Fruit fly (Drosophila melanogaster): ENCODE data around the gene cnc.

The cnc gene

DNA sequence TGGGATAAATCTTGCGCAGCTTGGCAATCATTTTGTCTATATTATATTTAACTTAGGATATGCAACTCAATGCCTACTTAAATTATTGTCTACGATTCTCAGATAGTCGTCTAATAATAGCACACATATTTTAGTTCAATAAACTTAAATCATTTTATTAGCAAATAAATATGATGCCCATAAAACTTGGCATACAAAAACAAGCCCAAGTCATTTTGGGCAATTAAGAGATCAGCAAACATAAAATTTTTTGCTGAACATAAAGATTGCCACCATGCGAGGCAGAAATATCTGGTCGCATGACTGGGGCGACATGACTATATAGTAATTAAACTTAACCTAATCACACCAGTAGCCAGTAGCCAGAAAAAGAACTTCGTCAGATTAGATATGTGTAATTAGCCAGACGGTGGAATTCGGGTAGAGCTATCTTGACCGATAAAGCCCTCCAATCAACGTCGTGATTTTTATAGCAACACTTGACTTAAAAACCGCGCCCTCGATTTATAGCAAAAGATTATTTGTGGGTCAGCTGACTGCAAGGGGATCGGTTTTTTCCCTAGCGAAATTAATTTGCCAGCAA lies 65.1 kb downstream of the cnc start, which contains the start of gene CG13829:
Gene CG13829 (minus strand): TSS at position 51 of the 583 bp plus-strand sequence.
- TF ChIP-seq noc (tag; optimal IDR thresholded peaks at IDR 0.05) = peak; percentile 74

dm6 chr3R:23159289-23159956 lies 67.1 kb downstream of the cnc start, which contains the start of gene VhaAC39-2:
VhaAC39-2 (minus strand) TSS chr3R:23159316.
- TF ChIP-seq noc (tag; optimal IDR thresholded peaks at IDR 0.05) = no peak

DNA sequence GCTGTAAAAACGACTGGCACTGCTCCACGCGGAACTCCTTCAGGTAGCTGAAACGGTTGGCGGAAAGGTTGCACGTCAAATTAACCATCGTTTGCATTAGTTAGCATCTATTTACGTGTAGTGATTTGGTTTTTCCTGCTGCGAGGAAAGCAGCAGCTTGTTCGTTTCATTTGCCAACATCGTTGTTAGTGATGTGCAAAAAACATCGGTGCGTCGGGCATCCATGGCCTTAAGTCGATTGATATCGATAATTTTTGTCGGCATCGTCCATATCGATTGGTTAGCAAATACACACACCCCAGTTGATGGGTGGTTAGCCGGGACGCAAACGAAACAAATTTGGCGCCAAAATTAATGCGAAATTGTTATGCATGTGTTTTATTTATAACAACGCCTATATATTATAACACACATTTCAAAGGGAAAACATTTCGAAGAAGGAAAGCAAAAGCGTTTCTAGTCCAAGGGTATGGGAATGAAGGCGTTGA lies 68.8 kb downstream of the cnc start, which contains the start of gene unk:
Gene unk (minus strand): TSS at position 199 of the 488 bp plus-strand sequence.
- no peak for TF ChIP-seq noc (tag; optimal IDR thresholded peaks at IDR 0.05)

DNA sequence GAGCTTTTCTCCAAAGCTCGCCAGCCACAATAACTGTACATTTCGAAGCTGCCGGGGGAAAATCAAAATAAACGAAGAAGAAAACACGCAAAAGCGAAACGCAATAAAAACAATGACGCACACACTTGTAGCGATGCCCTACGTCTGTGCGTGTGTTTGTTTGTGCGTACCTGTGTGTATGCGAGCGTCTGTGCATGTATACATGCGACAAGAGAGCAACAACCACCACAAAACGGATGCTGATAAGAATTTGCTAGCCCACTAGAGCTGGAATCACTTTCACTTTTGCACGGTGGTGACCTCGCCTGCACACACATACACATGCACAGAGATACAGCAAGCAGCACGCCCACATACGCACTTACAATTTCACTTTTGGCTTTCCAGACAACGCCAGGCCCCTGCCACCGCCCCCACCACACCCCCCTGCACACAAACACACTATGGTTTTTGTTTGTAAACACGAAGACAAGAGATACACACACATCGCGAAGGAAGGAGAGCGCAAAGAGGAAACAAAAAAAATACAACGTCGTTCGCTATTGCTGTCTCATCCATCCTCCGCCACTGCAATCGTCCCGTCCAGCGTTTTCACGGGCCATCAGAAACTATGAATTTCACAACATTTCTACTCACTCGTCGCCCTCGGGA lies 69.5 kb downstream of the cnc start:
- peak; percentile 48 for TF ChIP-seq noc (tag; optimal IDR thresholded peaks at IDR 0.05)

DNA sequence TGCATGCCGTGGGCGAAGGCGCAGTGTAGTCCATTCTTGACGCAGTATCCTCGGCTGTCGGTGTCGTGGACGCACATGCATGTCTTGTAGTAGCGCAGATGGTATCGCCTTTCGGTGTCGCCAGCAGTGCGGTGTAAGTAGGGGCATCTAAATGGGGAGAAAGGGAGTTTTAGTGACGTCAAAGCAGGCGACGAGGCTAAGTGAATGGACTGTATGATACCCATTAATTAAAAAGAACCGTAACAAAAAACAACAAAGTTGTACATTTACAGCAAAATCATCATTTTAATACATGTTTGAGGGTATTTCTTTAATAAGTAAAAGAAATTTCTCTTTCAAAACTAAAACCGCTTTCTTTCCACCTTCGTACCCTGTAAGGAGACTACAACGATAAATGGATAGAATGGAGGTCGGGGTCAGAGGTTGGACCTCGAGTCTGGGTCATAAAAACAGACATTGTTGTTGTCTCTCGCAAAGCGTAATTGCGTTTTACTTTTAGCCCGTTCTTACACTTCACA lies 70.1 kb downstream of the cnc start:
- no peak for TF ChIP-seq noc (tag; optimal IDR thresholded peaks at IDR 0.05)

DNA sequence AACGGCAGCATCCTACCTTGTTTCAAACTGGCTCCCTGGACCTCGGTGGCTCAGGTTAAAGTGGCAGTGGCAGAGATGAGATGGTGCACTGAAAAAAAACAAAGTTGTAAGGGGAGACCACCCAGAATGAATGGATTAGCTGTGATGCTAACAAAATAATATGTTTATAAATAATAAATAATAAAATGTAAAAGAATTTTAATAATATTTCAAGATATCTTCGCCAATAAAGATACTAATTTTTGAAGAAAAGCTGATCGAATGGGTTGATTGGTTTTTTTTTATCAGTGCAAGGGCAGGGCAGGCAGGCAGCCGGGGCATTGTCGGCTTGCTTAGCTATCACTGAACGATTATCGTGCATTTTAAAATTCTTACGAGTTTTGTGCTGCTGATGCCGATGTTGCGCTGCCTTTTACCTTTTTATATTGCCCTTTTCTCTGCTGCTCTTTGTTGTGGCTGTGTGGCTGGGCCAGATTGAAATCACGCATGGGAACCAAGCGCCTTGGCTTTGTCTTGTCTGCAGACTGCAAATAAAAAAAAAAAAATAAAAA lies 77.4 kb downstream of the cnc start:
- TF ChIP-seq noc (tag; optimal IDR thresholded peaks at IDR 0.05) = no peak

- no peak for TF ChIP-seq noc (tag; optimal IDR thresholded peaks at IDR 0.05)
Measured at dm6 chr3R:23148433-23148832, 78.1 kb downstream of the cnc start.

DNA sequence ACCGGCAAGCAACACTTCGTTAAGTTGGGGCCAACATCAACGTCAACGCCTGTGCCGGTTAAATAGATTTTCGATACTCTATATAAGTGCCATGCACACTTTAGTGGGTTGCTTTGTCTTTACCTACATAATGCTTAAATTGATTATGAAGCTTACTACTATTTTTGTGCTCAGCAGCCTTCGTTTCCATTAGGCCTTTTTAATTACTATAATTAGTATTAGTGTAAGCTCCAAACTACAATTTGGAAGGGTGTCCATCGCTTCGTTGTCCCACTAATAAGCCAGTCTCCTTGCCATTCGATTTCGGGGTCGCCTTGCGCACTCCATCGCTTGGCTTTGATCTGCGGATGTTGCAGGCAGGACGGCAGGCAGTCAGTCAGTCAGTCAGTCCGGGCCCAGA lies 78.9 kb downstream of the cnc start:
- no peak for TF ChIP-seq noc (tag; optimal IDR thresholded peaks at IDR 0.05)

DNA sequence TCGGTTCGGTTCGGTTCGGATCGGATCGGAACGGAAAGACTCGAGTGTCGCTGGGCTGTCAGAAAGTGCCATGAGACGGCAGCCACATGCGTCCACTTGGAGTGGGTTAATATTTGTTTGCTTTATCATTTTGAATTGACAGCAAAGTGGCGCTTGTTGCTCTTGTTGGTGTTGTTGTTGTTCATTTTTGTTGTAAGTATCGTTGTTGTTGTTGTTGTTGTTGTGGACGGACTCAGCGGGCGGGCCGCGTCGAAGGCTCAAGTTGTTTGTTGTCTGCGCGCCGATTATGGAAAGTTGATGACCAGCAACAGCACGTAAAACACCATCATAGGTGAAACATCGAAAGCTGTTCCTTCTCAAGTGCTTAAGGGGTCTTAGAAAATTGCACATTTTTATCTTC lies 79.5 kb downstream of the cnc start:
- TF ChIP-seq noc (tag; optimal IDR thresholded peaks at IDR 0.05) = no peak

DNA sequence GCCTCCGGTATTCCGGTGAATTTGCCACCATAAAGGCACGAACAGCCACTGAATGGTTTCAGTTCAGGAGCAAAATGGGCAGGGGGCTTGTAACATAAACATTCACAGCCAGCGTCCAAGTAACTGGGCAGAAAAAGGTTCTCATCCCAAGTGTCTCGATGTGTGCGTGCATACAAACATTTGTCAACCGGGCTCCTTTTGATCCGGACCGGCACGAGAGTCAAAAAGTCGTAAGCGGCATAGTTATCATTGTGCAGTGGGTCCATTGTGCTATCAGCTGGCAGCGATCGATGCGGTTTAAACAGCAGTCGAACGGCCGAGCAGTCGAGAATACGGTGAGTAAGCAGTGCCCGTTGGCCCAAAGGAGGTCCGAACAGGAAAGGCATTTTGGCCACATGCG lies 80.8 kb downstream of the cnc start:
- no peak for TF ChIP-seq noc (tag; optimal IDR thresholded peaks at IDR 0.05)

DNA sequence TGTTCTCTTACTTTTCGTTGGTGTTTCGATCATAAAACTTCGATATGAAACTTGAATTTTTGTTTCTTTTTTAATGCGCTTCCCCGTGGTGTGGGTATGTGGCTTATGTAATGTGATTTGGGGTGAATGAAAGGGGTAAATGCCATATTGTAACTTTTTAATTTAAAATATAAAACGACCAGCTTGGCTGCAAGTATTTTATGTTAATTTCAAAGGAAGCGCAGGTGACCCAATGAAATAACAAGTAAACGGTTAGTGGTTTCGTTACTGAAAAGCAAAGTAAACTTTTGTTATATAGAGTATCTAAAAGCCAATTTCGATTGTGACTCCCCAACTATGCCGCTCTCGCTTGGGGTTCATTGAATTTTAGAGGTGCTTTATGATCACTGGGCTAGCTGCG lies 81.9 kb downstream of the cnc start:
- no peak for TF ChIP-seq noc (tag; optimal IDR thresholded peaks at IDR 0.05)

dm6 chr3R:23143440-23143839 lies 83.1 kb downstream of the cnc start:
- no peak for TF ChIP-seq noc (tag; optimal IDR thresholded peaks at IDR 0.05)

dm6 chr3R:23141678-23142338 lies 84.7 kb downstream of the cnc start, which contains the start of gene hh:
hh (minus strand) TSS chr3R:23141906.
- TF ChIP-seq noc (tag; optimal IDR thresholded peaks at IDR 0.05) = no peak

DNA sequence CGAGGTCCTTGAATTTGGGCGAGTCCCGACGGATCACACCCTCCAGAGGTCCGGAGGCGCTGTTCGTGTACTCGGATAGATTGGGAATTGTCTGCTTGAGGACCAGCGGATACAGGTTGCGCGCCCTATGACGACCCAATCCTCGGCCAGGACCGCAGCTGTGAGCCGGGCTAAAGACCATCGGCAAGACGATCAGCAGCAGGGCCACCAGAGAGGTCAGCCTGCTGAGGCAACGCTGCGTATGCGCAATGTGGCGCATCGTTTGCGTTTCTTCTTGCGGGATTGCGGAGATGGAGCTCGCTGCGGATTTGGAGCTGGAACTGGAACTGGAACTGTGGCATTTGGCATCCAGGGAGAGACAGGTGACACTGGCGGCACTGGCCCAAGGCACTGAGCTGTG lies 85.4 kb downstream of the cnc start:
- TF ChIP-seq noc (tag; optimal IDR thresholded peaks at IDR 0.05) = no peak

DNA sequence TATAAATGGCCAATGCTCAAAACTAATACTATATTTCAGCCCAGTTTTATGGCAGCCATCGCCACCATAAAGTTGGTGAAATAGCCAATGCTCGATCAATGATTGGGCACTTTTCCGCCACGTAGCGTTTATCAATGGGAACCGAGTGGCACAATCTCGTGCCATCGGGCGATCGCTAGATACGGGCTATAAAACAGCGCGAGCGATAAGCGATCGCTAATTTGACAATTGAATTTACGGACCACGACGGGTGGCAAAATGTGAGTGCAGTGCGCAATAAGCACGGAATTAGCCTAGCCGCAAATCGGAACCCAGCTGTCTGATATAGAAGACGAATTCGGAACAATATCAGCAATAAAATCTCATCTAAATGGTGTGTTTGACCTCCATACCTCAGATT lies 86.2 kb downstream of the cnc start:
- peak; percentile 34 for TF ChIP-seq noc (tag; optimal IDR thresholded peaks at IDR 0.05)

DNA sequence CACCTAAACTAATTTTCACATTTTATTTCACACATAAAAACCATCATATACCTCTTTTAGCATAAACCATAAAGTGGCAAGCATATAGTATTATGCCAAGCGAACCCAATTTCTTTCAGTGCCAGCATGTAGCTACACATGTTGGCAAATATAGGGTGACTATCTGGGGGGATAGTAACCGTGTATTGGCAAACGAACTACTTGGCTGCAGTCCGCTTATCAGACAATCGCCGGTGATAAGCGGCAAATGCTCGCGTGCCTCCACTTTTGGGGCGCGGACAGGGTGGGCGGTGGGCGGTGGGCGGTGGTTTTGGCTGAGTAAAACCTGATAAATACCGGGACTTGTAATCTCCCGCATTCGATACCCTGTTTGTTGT lies 86.9 kb downstream of the cnc start:
- peak; percentile 53 for TF ChIP-seq noc (tag; optimal IDR thresholded peaks at IDR 0.05)
